Fruit fly (Drosophila melanogaster): ENCODE measurements around the gene CG45491.
A peak's percentile ranks its signal among the peaks of the same experiment; 100 is the strongest.
"Not testable (repeated sequence)": the region's sequence is repeated elsewhere in the genome, so short reads cannot be mapped to it uniquely, and the experiment has no call there.

CG45491 gene

dm6 chrX:19910017-19910416 lies 28.8 kb downstream of the CG45491 start, which contains the start of gene CG45486:
TSS of gene CG45486 (minus strand) at chrX:19910117.
- not testable (repeated sequence) for TF ChIP-seq dmrt93B (GFP tag; optimal IDR thresholded peaks at IDR 0.05); dsf (GFP tag; optimal IDR thresholded peaks at IDR 0.05; ENCODE audit: borderline replicate concordance); Myc (optimal IDR thresholded peaks at IDR 0.05)

- no peak for TF ChIP-seq rgr (GFP tag; optimal IDR thresholded peaks at IDR 0.05)
- TF ChIP-seq h (GFP tag; optimal IDR thresholded peaks at IDR 0.05) = no peak
- no peak for TF ChIP-seq Mio (GFP tag; optimal IDR thresholded peaks at IDR 0.05)
- TF ChIP-seq psq (GFP tag; optimal IDR thresholded peaks at IDR 0.05) = no peak
- no peak for TF ChIP-seq Sp1 (GFP tag; optimal IDR thresholded peaks at IDR 0.05)
- no peak for TF ChIP-seq lola (GFP tag; optimal IDR thresholded peaks at IDR 0.05)
- TF ChIP-seq HLH106 (tag; optimal IDR thresholded peaks at IDR 0.05) = no peak
Measured at dm6 chrX:19899978-19900377, 38.8 kb downstream of the CG45491 start.

dm6 chrX:19897991-19898473 lies 40.8 kb downstream of the CG45491 start:
- TF ChIP-seq CG9705 (GFP tag; optimal IDR thresholded peaks at IDR 0.05) (no peak), woc (GFP tag; optimal IDR thresholded peaks at IDR 0.05) (peak; percentile 45), br (GFP tag; optimal IDR thresholded peaks at IDR 0.05) (peak; percentile 19)

- peak; percentile 72 for TF ChIP-seq Myc (optimal IDR thresholded peaks at IDR 0.05)
- no peak for TF ChIP-seq Rel (GFP tag; optimal IDR thresholded peaks at IDR 0.05)
- no peak for TF ChIP-seq Rel (tag; optimal IDR thresholded peaks at IDR 0.05)
- TF ChIP-seq pan (optimal IDR thresholded peaks at IDR 0.05) = no peak
- TF ChIP-seq woc (GFP tag; optimal IDR thresholded peaks at IDR 0.05) = peak; percentile 59
- no peak for TF ChIP-seq ey (GFP tag; optimal IDR thresholded peaks at IDR 0.05)
- TF ChIP-seq dl (GFP tag; optimal IDR thresholded peaks at IDR 0.05; ENCODE audit: insufficient read depth in 1 of 2, partially characterized antibody in 2 of 2) = no peak
- no peak for TF ChIP-seq sage (GFP tag; optimal IDR thresholded peaks at IDR 0.05)
- TF ChIP-seq Mio (GFP tag; optimal IDR thresholded peaks at IDR 0.05) = no peak
Measured at dm6 chrX:19897328-19897990, 41.3 kb downstream of the CG45491 start.

dm6 chrX:19892070-19892469 lies 46.7 kb downstream of the CG45491 start:
- TF ChIP-seq Sp1 (GFP tag; optimal IDR thresholded peaks at IDR 0.05) (no peak), dmrt93B (GFP tag; optimal IDR thresholded peaks at IDR 0.05) (no peak), Jra (GFP tag; optimal IDR thresholded peaks at IDR 0.05) (no peak), br (GFP tag; optimal IDR thresholded peaks at IDR 0.05) (no peak), Abd-B (GFP tag; optimal IDR thresholded peaks at IDR 0.05) (no peak), ey (GFP tag; optimal IDR thresholded peaks at IDR 0.05) (no peak), Mio (GFP tag; optimal IDR thresholded peaks at IDR 0.05) (no peak), CG32264 (GFP tag; optimal IDR thresholded peaks at IDR 0.05) (no peak), Hnf4 (GFP tag; optimal IDR thresholded peaks at IDR 0.05) (no peak), Rel (GFP tag; optimal IDR thresholded peaks at IDR 0.05) (no peak), Rel (tag; optimal IDR thresholded peaks at IDR 0.05) (no peak), lola (GFP tag; optimal IDR thresholded peaks at IDR 0.05) (no peak), sage (GFP tag; optimal IDR thresholded peaks at IDR 0.05) (no peak), usp (GFP tag; optimal IDR thresholded peaks at IDR 0.05) (no peak)

- TF ChIP-seq CrebA (GFP tag; optimal IDR thresholded peaks at IDR 0.05; ENCODE audit: borderline replicate concordance) (no peak), Dfd (GFP tag; optimal IDR thresholded peaks at IDR 0.05) (peak; percentile 7)
Measured at dm6 chrX:19890010-19890665, 48.7 kb downstream of the CG45491 start, which contains the start of gene amn. TSS of gene amn (minus strand) at chrX:19890060.

- peak; percentile 20 for TF ChIP-seq Hr83 (GFP tag; optimal IDR thresholded peaks at IDR 0.05; ENCODE audit: poor library complexity, severe bottlenecking)
- TF ChIP-seq CG9705 (GFP tag; optimal IDR thresholded peaks at IDR 0.05) = peak; percentile 38
- TF ChIP-seq dsf (GFP tag; optimal IDR thresholded peaks at IDR 0.05; ENCODE audit: borderline replicate concordance) = peak; percentile 11
- peak; percentile 73 for TF ChIP-seq Hnf4 (GFP tag; optimal IDR thresholded peaks at IDR 0.05)
- TF ChIP-seq lola (GFP tag; optimal IDR thresholded peaks at IDR 0.05) = no peak
- TF ChIP-seq OdsH (GFP tag; optimal IDR thresholded peaks at IDR 0.05) = peak; percentile 68
- peak; percentile 80 for TF ChIP-seq h (GFP tag; optimal IDR thresholded peaks at IDR 0.05)
- TF ChIP-seq Mio (GFP tag; optimal IDR thresholded peaks at IDR 0.05) = no peak
- no peak for TF ChIP-seq Dif (GFP tag; optimal IDR thresholded peaks at IDR 0.05; ENCODE audit: partially characterized antibody)
- TF ChIP-seq pan (optimal IDR thresholded peaks at IDR 0.05) = no peak
- TF ChIP-seq CrebA (GFP tag; optimal IDR thresholded peaks at IDR 0.05; ENCODE audit: borderline replicate concordance) = no peak
- TF ChIP-seq tai (GFP tag; optimal IDR thresholded peaks at IDR 0.05) = no peak
- no peak for TF ChIP-seq Vsx2 (GFP tag; optimal IDR thresholded peaks at IDR 0.05; ENCODE audit: partially characterized antibody)
- TF ChIP-seq Abd-B (GFP tag; optimal IDR thresholded peaks at IDR 0.05) = no peak
- peak in 1 of 2 experiments; percentile 87 for TF ChIP-seq foxo (GFP tag; optimal IDR thresholded peaks at IDR 0.05)
- peak; percentile 85 for TF ChIP-seq ey (GFP tag; optimal IDR thresholded peaks at IDR 0.05)
- TF ChIP-seq brk (GFP tag; optimal IDR thresholded peaks at IDR 0.05) = peak; percentile 18
- peak; percentile 73 for TF ChIP-seq Sp1 (GFP tag; optimal IDR thresholded peaks at IDR 0.05)
- TF ChIP-seq Myc (optimal IDR thresholded peaks at IDR 0.05) = no peak
Measured at dm6 chrX:19889128-19889756, 49.6 kb downstream of the CG45491 start.
